Fruit fly (Drosophila melanogaster): ENCODE results near the gene CG6321.

Gene CG6321

dm6 chr3L:11010410-11010827 lies 50.6 kb downstream of the CG6321 start (continued):
- no peak for TF ChIP-seq CG2202 (tag; optimal IDR thresholded peaks at IDR 0.05)
- no peak for TF ChIP-seq CG14965 (GFP tag; optimal IDR thresholded peaks at IDR 0.05; ENCODE audit: borderline replicate concordance)
- no peak for TF ChIP-seq CG14710 (tag; optimal IDR thresholded peaks at IDR 0.05)
- TF ChIP-seq CG1647 (GFP tag; optimal IDR thresholded peaks at IDR 0.05): no peak
- no peak for TF ChIP-seq Lpt (GFP tag; optimal IDR thresholded peaks at IDR 0.05)
- no peak for TF ChIP-seq ken (GFP tag; IDR thresholded peaks at IDR 0.05)
- no peak for TF ChIP-seq CG3065 (GFP tag; optimal IDR thresholded peaks at IDR 0.05)
- TF ChIP-seq ind (GFP tag; optimal IDR thresholded peaks at IDR 0.05): no peak
- no peak for TF ChIP-seq CG6272 (GFP tag; IDR thresholded peaks at IDR 0.05)
- TF ChIP-seq Taf1 (GFP tag; IDR thresholded peaks at IDR 0.05): no peak
- TF ChIP-seq croc (GFP tag; conservative IDR thresholded peaks at IDR 0.05): no peak
- TF ChIP-seq Sox100B (GFP tag; optimal IDR thresholded peaks at IDR 0.05): no peak
- no peak for TF ChIP-seq hkb (optimal IDR thresholded peaks at IDR 0.05)
- TF ChIP-seq hkb (GFP tag; IDR thresholded peaks at IDR 0.05): peak; percentile 19; the same call in 1 of the 2 replicates
- TF ChIP-seq emc (GFP tag; optimal IDR thresholded peaks at IDR 0.05): no peak
- no peak for TF ChIP-seq chn (GFP tag; optimal IDR thresholded peaks at IDR 0.05)
- TF ChIP-seq scrt (GFP tag; optimal IDR thresholded peaks at IDR 0.05): no peak
- peak; percentile 98 for TF ChIP-seq yki (optimal IDR thresholded peaks at IDR 0.05)
- no peak for TF ChIP-seq CG12659 (GFP tag; optimal IDR thresholded peaks at IDR 0.05)
- TF ChIP-seq cad (GFP tag; optimal IDR thresholded peaks at IDR 0.05): no peak
- TF ChIP-seq CG13287 (GFP tag; IDR thresholded peaks at IDR 0.05; ENCODE audit: partially characterized antibody): peak; percentile 54; the same call in 1 of the 2 replicates
- TF ChIP-seq dysf (GFP tag; IDR thresholded peaks at IDR 0.05): no peak
- TF ChIP-seq wdn (GFP tag; IDR thresholded peaks at IDR 0.05): no peak
- TF ChIP-seq Spps (tag; optimal IDR thresholded peaks at IDR 0.05): no peak
- no peak for TF ChIP-seq Ravus (GFP tag; IDR thresholded peaks at IDR 0.05)
- no peak for TF ChIP-seq bigmax (GFP tag; optimal IDR thresholded peaks at IDR 0.05)
- no peak for TF ChIP-seq crp (GFP tag; optimal IDR thresholded peaks at IDR 0.05)
- TF ChIP-seq Mad (GFP tag; optimal IDR thresholded peaks at IDR 0.05): no peak
- TF ChIP-seq CG33557 (GFP tag; optimal IDR thresholded peaks at IDR 0.05): no peak
- peak; percentile 48; the same call in 1 of the 2 replicates for TF ChIP-seq klu (GFP tag; IDR thresholded peaks at IDR 0.05)
- no peak for TF ChIP-seq CTCF (GFP tag; optimal IDR thresholded peaks at IDR 0.05)
- no peak for TF ChIP-seq al (GFP tag; IDR thresholded peaks at IDR 0.05)
- TF ChIP-seq CG15514 (GFP tag; optimal IDR thresholded peaks at IDR 0.05): no peak
- no peak; the same call in 2 of the 3 replicates for TF ChIP-seq knrl (GFP tag; IDR thresholded peaks at IDR 0.05; ENCODE audit: partially characterized antibody)
- TF ChIP-seq ftz-f1 (GFP tag; optimal IDR thresholded peaks at IDR 0.05): peak; percentile 54
- TF ChIP-seq CG6854 (GFP tag; optimal IDR thresholded peaks at IDR 0.05): no peak
- no peak for TF ChIP-seq gcm (GFP tag; optimal IDR thresholded peaks at IDR 0.05)
- no peak for TF ChIP-seq Gug (GFP tag; IDR thresholded peaks at IDR 0.05)
- TF ChIP-seq CG3163 (GFP tag; optimal IDR thresholded peaks at IDR 0.05): peak; percentile 69
- no peak for TF ChIP-seq jumu (GFP tag; optimal IDR thresholded peaks at IDR 0.05)
- TF ChIP-seq en (GFP tag; optimal IDR thresholded peaks at IDR 0.05): no peak
- TF ChIP-seq YL-1 (GFP tag; optimal IDR thresholded peaks at IDR 0.05): no peak
- TF ChIP-seq sr (GFP tag; IDR thresholded peaks at IDR 0.05): peak; percentile 82
- TF ChIP-seq CG1024 (GFP tag; IDR thresholded peaks at IDR 0.05): no peak
- no peak for TF ChIP-seq Pdp1 (GFP tag; optimal IDR thresholded peaks at IDR 0.05)
- TF ChIP-seq Sox102F (GFP tag; optimal IDR thresholded peaks at IDR 0.05): no peak
- TF ChIP-seq Dp (GFP tag; optimal IDR thresholded peaks at IDR 0.05): no peak
- TF ChIP-seq CG4360 (GFP tag; IDR thresholded peaks at IDR 0.05): peak; percentile 80
- TF ChIP-seq luna (GFP tag; optimal IDR thresholded peaks at IDR 0.05): no peak
- no peak for TF ChIP-seq h (optimal IDR thresholded peaks at IDR 0.05)
- peak; percentile 83 for TF ChIP-seq kni (GFP tag; optimal IDR thresholded peaks at IDR 0.05)
- TF ChIP-seq CG7271 (tag; optimal IDR thresholded peaks at IDR 0.05): no peak
- TF ChIP-seq CG16779 (GFP tag; IDR thresholded peaks at IDR 0.05): no peak
- no peak for TF ChIP-seq CG2120 (GFP tag; optimal IDR thresholded peaks at IDR 0.05)

Data from whole organism, embryonic.